Fruit fly (Drosophila melanogaster) whole organism, embryonic: ENCODE results near the gene Acat1.
A peak's percentile ranks its signal among the peaks of the same experiment; 100 is the strongest.

Experiments
- Antp ChIP-seq: fragments of 200-800 bp; sonication (Bioruptor generic); optimal IDR thresholded peaks from 3 replicates; lab custom pipeline; 2016; ENCODE audit warnings: missing biosample characterization, missing genetic modification characterization
- CG1024 ChIP-seq: fragments of 200-800 bp; sonication (Bioruptor generic); IDR thresholded peaks from 2 replicates; pipeline ENCODE4 v1.3.6; 2022; ENCODE audit warnings: missing biosample characterization, missing genetic modification characterization
- CG10959 ChIP-seq: fragments of 200-800 bp; sonication (Bioruptor generic); IDR thresholded peaks from 2 replicates; pipeline ENCODE4 v1.3.6; 2022; ENCODE audit warnings: missing biosample characterization, missing genetic modification characterization
- CG11456 ChIP-seq: fragments of 200-800 bp; sonication (Bioruptor generic); IDR thresholded peaks from 3 replicates; pipeline ENCODE4 v1.3.6; 2022; ENCODE audit warnings: missing biosample characterization, missing genetic modification characterization
- CG11504 ChIP-seq: fragments of 200-800 bp; sonication (Bioruptor generic); optimal IDR thresholded peaks from 3 replicates; lab custom pipeline; 2019; ENCODE audit warnings: missing biosample characterization, mild to moderate bottlenecking, missing genetic modification characterization, moderate library complexity
- CG12071 ChIP-seq: fragments of 200-800 bp; sonication (Bioruptor generic); optimal IDR thresholded peaks from 3 replicates; lab custom pipeline; 2018; ENCODE audit warnings: missing biosample characterization, mild to moderate bottlenecking, missing genetic modification characterization
- CG13894 ChIP-seq: fragments of 200-800 bp; sonication (Bioruptor generic); optimal IDR thresholded peaks from 3 replicates; lab custom pipeline; 2018; ENCODE audit warnings: missing biosample characterization, mild to moderate bottlenecking, missing genetic modification characterization, moderate library complexity
- CG15601 ChIP-seq: fragments of 200-800 bp; sonication (Bioruptor generic); optimal IDR thresholded peaks from 3 replicates; lab custom pipeline; 2019; ENCODE audit warnings: missing biosample characterization, mild to moderate bottlenecking, missing genetic modification characterization, moderate library complexity
- CG1647 ChIP-seq: fragments of 200-800 bp; sonication (Bioruptor generic); optimal IDR thresholded peaks from 3 replicates; lab custom pipeline; 2016; ENCODE audit warnings: missing biosample characterization, missing genetic modification characterization
- CG17385 ChIP-seq: fragments of 200-800 bp; sonication (Bioruptor generic); optimal IDR thresholded peaks from 3 replicates; lab custom pipeline; 2018; ENCODE audit warnings: missing biosample characterization, mild to moderate bottlenecking, missing genetic modification characterization
- CG17912 ChIP-seq: fragments of 200-800 bp; sonication (Bioruptor generic); optimal IDR thresholded peaks from 2 replicates; lab custom pipeline; 2018; ENCODE audit warnings: missing biosample characterization, mild to moderate bottlenecking, missing genetic modification characterization
- CG18262 ChIP-seq: fragments of 200-800 bp; optimal IDR thresholded peaks from 3 replicates; lab custom pipeline; 2019; ENCODE audit warnings: missing biosample characterization, mild to moderate bottlenecking, missing genetic modification characterization, moderate library complexity
- CG2678 ChIP-seq: fragments of 200-800 bp; sonication (Bioruptor generic); optimal IDR thresholded peaks from 3 replicates; lab custom pipeline; 2019; ENCODE audit warnings: missing biosample characterization, mild to moderate bottlenecking, missing genetic modification characterization, moderate library complexity
- CG2875 ChIP-seq: fragments of 200-800 bp; sonication (Bioruptor generic); optimal IDR thresholded peaks from 2 replicates; lab custom pipeline; 2017; ENCODE audit warnings: missing biosample characterization, mild to moderate bottlenecking, missing genetic modification characterization, missing genetic modification reagents
- CG31224 ChIP-seq: fragments of 200-800 bp; sonication (Bioruptor generic); IDR thresholded peaks from 2 replicates; pipeline ENCODE4 v1.3.6; 2022; ENCODE audit warnings: missing biosample characterization, missing genetic modification characterization
- CG33213 ChIP-seq: fragments of 200-800 bp; sonication (Bioruptor generic); optimal IDR thresholded peaks from 3 replicates; lab custom pipeline; 2016; ENCODE audit warnings: missing biosample characterization, missing genetic modification characterization
- CG3726 ChIP-seq: fragments of 200-800 bp; sonication (Bioruptor generic); IDR thresholded peaks from 3 replicates; pipeline ENCODE4, ENCODE4 v1.3.6; 2022; ENCODE audit warnings: missing biosample characterization, missing genetic modification characterization
- CG4360 ChIP-seq: fragments of 200-800 bp; sonication (Bioruptor generic); IDR thresholded peaks from 2 replicates; pipeline ENCODE4 v1.3.6; 2022; ENCODE audit warnings: missing biosample characterization, missing genetic modification characterization
- CG6272 ChIP-seq: fragments of 200-800 bp; sonication (Bioruptor generic); IDR thresholded peaks from 2 replicates; pipeline ENCODE4 v1.3.6; 2022; ENCODE audit warnings: missing biosample characterization, missing genetic modification characterization
- CG7786 ChIP-seq: fragments of 200-800 bp; sonication (Bioruptor generic); optimal IDR thresholded peaks from 2 replicates; lab custom pipeline; 2016; ENCODE audit warnings: missing biosample characterization, missing genetic modification characterization
- CG7839 ChIP-seq: fragments of 200-800 bp; sonication (Bioruptor generic); optimal IDR thresholded peaks from 3 replicates; lab custom pipeline; 2018; ENCODE audit warnings: missing biosample characterization, mild to moderate bottlenecking, missing genetic modification characterization, moderate library complexity
- CG8089 ChIP-seq: fragments of 200-800 bp; sonication (Bioruptor generic); optimal IDR thresholded peaks from 3 replicates; lab custom pipeline; 2016; ENCODE audit warnings: missing biosample characterization, missing genetic modification characterization
- CG8478 ChIP-seq: fragments of >200 bp; optimal IDR thresholded peaks from 2 replicates; lab custom pipeline; 2018
- CG8924 ChIP-seq: fragments of 200-800 bp; optimal IDR thresholded peaks from 3 replicates; lab custom pipeline; 2019; ENCODE audit warnings: missing biosample characterization, mild to moderate bottlenecking, missing genetic modification characterization, moderate library complexity
- CG9437 ChIP-seq: fragments of 200-800 bp; sonication (Bioruptor generic); optimal IDR thresholded peaks from 2 replicates; lab custom pipeline; 2018; ENCODE audit warnings: missing biosample characterization, mild to moderate bottlenecking, missing genetic modification characterization
- Doc3 ChIP-seq: fragments of 200-800 bp; sonication (Bioruptor generic); IDR thresholded peaks from 3 replicates; pipeline ENCODE4 v1.3.6; 2022; ENCODE audit warnings: missing biosample characterization, missing genetic modification characterization; ENCODE audit not compliant: partially characterized antibody
- Gug ChIP-seq: fragments of 200-800 bp; sonication (Bioruptor generic); IDR thresholded peaks from 4 replicates; pipeline ENCODE4 v1.3.6; 2022; ENCODE audit warnings: missing biosample characterization, missing genetic modification characterization
- Hey ChIP-seq: fragments of 200-800 bp; sonication (Bioruptor generic); optimal IDR thresholded peaks from 3 replicates; lab custom pipeline; 2018; ENCODE audit warnings: missing biosample characterization, mild to moderate bottlenecking, missing genetic modification characterization
- Lhr ChIP-seq: fragments of 200-800 bp; sonication (Bioruptor generic); optimal IDR thresholded peaks from 3 replicates; lab custom pipeline; 2017; ENCODE audit warnings: mild to moderate bottlenecking, missing biosample characterization, missing genetic modification reagents, missing genetic modification characterization
- Nf-YB ChIP-seq: fragments of 200-800 bp; sonication (Bioruptor generic); optimal IDR thresholded peaks from 3 replicates; lab custom pipeline; 2019; ENCODE audit warnings: missing biosample characterization, mild to moderate bottlenecking, missing genetic modification characterization, moderate library complexity
- Opbp ChIP-seq: fragments of 200-800 bp; sonication (Bioruptor generic); IDR thresholded peaks from 3 replicates; pipeline ENCODE4 v1.3.6; 2022; ENCODE audit warnings: missing biosample characterization, missing genetic modification characterization; ENCODE audit not compliant: partially characterized antibody
- Pdp1 ChIP-seq, 2 experiments: fragments of 200-800 bp; sonication (Bioruptor generic); optimal IDR thresholded peaks; 3 replicates each; lab custom pipeline; 2016; ENCODE audit warnings: missing biosample characterization in 2 of 2, missing genetic modification characterization in 2 of 2, mild to moderate bottlenecking in 1 of 2, moderate library complexity in 1 of 2
- Vsx1 ChIP-seq: fragments of 200-800 bp; sonication (Bioruptor generic); optimal IDR thresholded peaks from 2 replicates; lab custom pipeline; 2017; ENCODE audit warnings: missing biosample characterization, mild to moderate bottlenecking, missing genetic modification characterization, missing genetic modification reagents
- YL-1 ChIP-seq: fragments of 200-800 bp; sonication (Bioruptor generic); optimal IDR thresholded peaks from 3 replicates; lab custom pipeline; 2017; ENCODE audit warnings: missing biosample characterization, mild to moderate bottlenecking, missing genetic modification characterization
- ase ChIP-seq: fragments of 200-800 bp; sonication (Bioruptor generic); IDR thresholded peaks from 3 replicates; pipeline ENCODE4 v1.3.6; 2022; ENCODE audit warnings: missing biosample characterization, missing genetic modification characterization
- ci ChIP-seq: fragments of 200-800 bp; sonication (Bioruptor generic); IDR thresholded peaks from 3 replicates; pipeline ENCODE4 v1.3.6; 2022; ENCODE audit warnings: missing biosample characterization, missing genetic modification characterization
- crol ChIP-seq: fragments of 200-800 bp; sonication (Bioruptor generic); IDR thresholded peaks from 2 replicates; pipeline ENCODE4 v1.3.6; 2022; ENCODE audit warnings: missing biosample characterization, missing genetic modification characterization
- dimm ChIP-seq: fragments of 200-800 bp; sonication (Bioruptor generic); IDR thresholded peaks from 2 replicates; pipeline ENCODE4 v1.3.6; 2022; ENCODE audit warnings: missing biosample characterization, missing genetic modification characterization
- gem ChIP-seq: fragments of 200-800 bp; sonication (Bioruptor generic); optimal IDR thresholded peaks from 2 replicates; lab custom pipeline; 2019; ENCODE audit warnings: missing biosample characterization, mild to moderate bottlenecking, missing genetic modification characterization, moderate library complexity
- her ChIP-seq: fragments of 200-800 bp; sonication (Bioruptor generic); optimal IDR thresholded peaks from 2 replicates; lab custom pipeline; 2016; ENCODE audit warnings: missing biosample characterization, missing genetic modification characterization
- maf-S ChIP-seq: fragments of 200-800 bp; sonication (Bioruptor generic); optimal IDR thresholded peaks from 2 replicates; lab custom pipeline; 2016; ENCODE audit warnings: missing biosample characterization, missing genetic modification characterization
- nerfin-2 ChIP-seq: fragments of 200-800 bp; sonication (Bioruptor generic); IDR thresholded peaks from 2 replicates; pipeline ENCODE4 v1.3.6; 2022; ENCODE audit warnings: missing biosample characterization, missing genetic modification characterization; ENCODE audit not compliant: partially characterized antibody
- otp ChIP-seq: fragments of 200-800 bp; sonication (Bioruptor generic); IDR thresholded peaks from 3 replicates; pipeline ENCODE4, ENCODE4 v1.3.6; 2022; ENCODE audit warnings: missing biosample characterization, missing genetic modification characterization
- pan ChIP-seq, 4 experiments: fragments of >200 bp in 3 of 4; fragments of 200-800 bp in 1 of 4; sonication (Bioruptor generic) in 1 of 4; optimal IDR thresholded peaks in 3 of 4; IDR thresholded peaks in 1 of 4; 2 replicates each; pipeline versions ENCODE4 v1.3.6 to Lab custom; 2017 to 2022; ENCODE audit warnings: missing biosample characterization in 2 of 4, missing genetic modification characterization in 2 of 4, mixed read lengths in 1 of 4
- salm ChIP-seq: fragments of 200-800 bp; sonication (Bioruptor generic); optimal IDR thresholded peaks from 2 replicates; lab custom pipeline; 2018; ENCODE audit warnings: missing biosample characterization, mild to moderate bottlenecking, missing genetic modification characterization
- ssp ChIP-seq: fragments of 200-800 bp; sonication (Bioruptor generic); IDR thresholded peaks from 2 replicates; pipeline ENCODE4 v1.3.6; 2022; ENCODE audit warnings: missing biosample characterization, missing genetic modification characterization
- zen2 ChIP-seq: fragments of 200-800 bp; sonication (Bioruptor generic); IDR thresholded peaks from 3 replicates; pipeline ENCODE4 v1.3.6; 2022; ENCODE audit warnings: missing biosample characterization, missing genetic modification characterization; ENCODE audit not compliant: partially characterized antibody

The Acat1 gene

dm6 chrX:7908239-7909068 is 19.9 kb upstream of the Acat1 start, which contains the start of the genes dpr14 and spidey (continued):
- TF ChIP-seq CG31224 (GFP tag; lab: Robert Waterston, UW), result peak; percentile 80
- peak; percentile 74 for TF ChIP-seq ssp (GFP tag; lab: Robert Waterston, UW)
- TF ChIP-seq Opbp, result 0 out of 3 replicates have a peak, but pooled peaks have one; percentile 7
- TF ChIP-seq CG17385 (GFP tag; lab: Kevin White, UChicago), result peak; percentile 89
- TF ChIP-seq CG15601 (tag; lab: Kevin White, UChicago), result peak; percentile 84
- TF ChIP-seq CG17912 (GFP tag; lab: Kevin White, UChicago), result peak; percentile 49
- peak; percentile 89 for TF ChIP-seq CG11504 (tag; lab: Kevin White, UChicago)
- peak; percentile 90 for TF ChIP-seq CG11456 (GFP tag; lab: Robert Waterston, UW)
- TF ChIP-seq CG13894 (tag; lab: Kevin White, UChicago), result peak; percentile 93
- peak; percentile 61 for TF ChIP-seq CG1024 (GFP tag; lab: Robert Waterston, UW)
- TF ChIP-seq CG9437 (GFP tag; lab: Kevin White, UChicago), result peak; percentile 76
- TF ChIP-seq dimm (GFP tag; lab: Robert Waterston, UW), result peak; percentile 70; the same call in 1 of the 2 replicates
- peak; percentile 67 for TF ChIP-seq Hey (tag; lab: Kevin White, UChicago)
- no peak for TF ChIP-seq zen2
- peak; percentile 42 for TF ChIP-seq CG4360 (GFP tag; lab: Robert Waterston, UW)
- TF ChIP-seq maf-S (GFP tag; lab: Kevin White, UChicago), result peak; percentile 86
- peak; percentile 36 for TF ChIP-seq CG8478
- TF ChIP-seq otp (GFP tag; lab: Robert Waterston, UW), result peak; percentile 48; the same call in 1 of the 3 replicates
- TF ChIP-seq Gug, result peak; percentile 88
- peak; percentile 90 for TF ChIP-seq CG18262 (tag; lab: Kevin White, UChicago)
- TF ChIP-seq CG10959 (GFP tag; lab: Robert Waterston, UW), result peak; percentile 64
- TF ChIP-seq pan (optimal IDR thresholded peaks at IDR 0.05; lab: Kevin White, UChicago), result no peak
- TF ChIP-seq pan (GFP tag; optimal IDR thresholded peaks at IDR 0.05 in 1 of 2, IDR thresholded peaks at IDR 0.05 in 1 of 2), result peak in 1 of 2 experiments; percentile 90
- TF ChIP-seq ci, result peak; percentile 94
- peak; percentile 82 for TF ChIP-seq Antp (GFP tag; lab: Kevin White, UChicago)
- TF ChIP-seq gem (tag; lab: Kevin White, UChicago), result peak; percentile 94
- TF ChIP-seq CG3726 (GFP tag; lab: Robert Waterston, UW), result peak; percentile 72; the same call in 2 of the 3 replicates
- TF ChIP-seq Vsx1 (GFP tag; lab: Kevin White, UChicago), result peak; percentile 82
- TF ChIP-seq her, result peak; percentile 85
- peak; percentile 93 for TF ChIP-seq CG8924
- TF ChIP-seq CG7839 (tag; lab: Kevin White, UChicago), result peak; percentile 94
- TF ChIP-seq salm (tag; lab: Kevin White, UChicago), result peak; percentile 80
- 0 out of 3 replicates have a peak, but pooled peaks have one; percentile 15 for TF ChIP-seq Doc3 (GFP tag; lab: Robert Waterston, UW)
- TF ChIP-seq Lhr (GFP tag; lab: Kevin White, UChicago), result peak; percentile 57
- TF ChIP-seq CG6272 (GFP tag; lab: Robert Waterston, UW), result peak; percentile 79
- peak; percentile 88 to 98 for TF ChIP-seq Pdp1 (GFP tag; optimal IDR thresholded peaks at IDR 0.05; lab: Kevin White, UChicago)
- 0 out of 2 replicates have a peak, but pooled peaks have one; percentile 23 for TF ChIP-seq nerfin-2
- peak; percentile 81 for TF ChIP-seq CG1647 (GFP tag; lab: Kevin White, UChicago)
- TF ChIP-seq YL-1, result peak; percentile 88
- peak; percentile 86 for TF ChIP-seq ase
- peak; percentile 92 for TF ChIP-seq CG12071 (GFP tag; lab: Kevin White, UChicago)
- TF ChIP-seq CG33213 (GFP tag; lab: Kevin White, UChicago), result peak; percentile 80
- peak; percentile 96 for TF ChIP-seq CG2678 (tag; lab: Kevin White, UChicago)
- peak; percentile 74 for TF ChIP-seq Nf-YB (GFP tag; lab: Kevin White, UChicago)
- TF ChIP-seq CG8089, result peak; percentile 75
- TF ChIP-seq CG2875 (GFP tag; lab: Kevin White, UChicago), result peak; percentile 86
- peak; percentile 89 for TF ChIP-seq crol (GFP tag; lab: Robert Waterston, UW)
- TF ChIP-seq CG7786, result peak; percentile 90
- TF ChIP-seq, all 482 proteins: peak for 437
